Fruit fly (Drosophila melanogaster) whole organism, adult: ENCODE data around the gene Piezo.

ENCODE experiments used
- CG11617 ChIP-seq: fragments of 200-800 bp; sonication (Bioruptor generic); optimal IDR thresholded peaks from 2 replicates; lab custom pipeline; 2017; ENCODE audit warnings: mild to moderate bottlenecking, missing biosample characterization, missing genetic modification reagents, missing genetic modification characterization
- CG12768 ChIP-seq: fragments of 200-800 bp; sonication (Bioruptor generic); optimal IDR thresholded peaks from 2 replicates; lab custom pipeline; 2017; ENCODE audit warnings: missing biosample characterization, missing genetic modification characterization, mild to moderate bottlenecking, moderate library complexity, missing genetic modification reagents
- CG14711 ChIP-seq: fragments of 200-800 bp; sonication (Bioruptor generic); optimal IDR thresholded peaks from 2 replicates; lab custom pipeline; 2018; ENCODE audit warnings: missing biosample characterization, mild to moderate bottlenecking, missing genetic modification characterization, moderate library complexity
- CG1620 ChIP-seq: fragments of 200-800 bp; sonication (Bioruptor generic); optimal IDR thresholded peaks from 2 replicates; lab custom pipeline; 2016; ENCODE audit warnings: missing biosample characterization, missing genetic modification characterization
- CG33017 ChIP-seq: fragments of 200-800 bp; sonication (Bioruptor generic); optimal IDR thresholded peaks from 2 replicates; lab custom pipeline; 2018; ENCODE audit warnings: missing biosample characterization, mild to moderate bottlenecking, missing genetic modification characterization, moderate library complexity
- CG5204 ChIP-seq: fragments of 200-800 bp; sonication (Bioruptor generic); optimal IDR thresholded peaks from 2 replicates; lab custom pipeline; 2016; ENCODE audit warnings: missing biosample characterization, missing genetic modification characterization
- CG7045 ChIP-seq: fragments of 200-800 bp; sonication (Bioruptor generic); optimal IDR thresholded peaks from 2 replicates; lab custom pipeline; 2017; ENCODE audit warnings: missing biosample characterization, mild to moderate bottlenecking, missing genetic modification characterization
- CG7101 ChIP-seq: fragments of 200-800 bp; sonication (Bioruptor generic); optimal IDR thresholded peaks from 2 replicates; lab custom pipeline; 2018; ENCODE audit warnings: missing biosample characterization, mild to moderate bottlenecking, missing genetic modification characterization, moderate library complexity
- Clk ChIP-seq: fragments of 200-800 bp; sonication (Bioruptor generic); optimal IDR thresholded peaks from 2 replicates; lab custom pipeline; 2017; ENCODE audit warnings: missing biosample characterization, missing genetic modification characterization
- Crg-1 ChIP-seq: fragments of 200-800 bp; sonication (Bioruptor generic); optimal IDR thresholded peaks from 2 replicates; lab custom pipeline; 2016; ENCODE audit warnings: missing biosample characterization, missing genetic modification characterization
- Hr96 ChIP-seq: fragments of 200-800 bp; sonication (Bioruptor generic); optimal IDR thresholded peaks from 2 replicates; lab custom pipeline; 2016; ENCODE audit warnings: missing biosample characterization, missing genetic modification characterization
- Mnt ChIP-seq: fragments of 200-800 bp; sonication (Bioruptor generic); optimal IDR thresholded peaks from 2 replicates; lab custom pipeline; 2016; ENCODE audit warnings: missing biosample characterization, mild to moderate bottlenecking, missing genetic modification characterization
- bab1 ChIP-seq: fragments of 200-800 bp; sonication (Bioruptor generic); optimal IDR thresholded peaks from 3 replicates; lab custom pipeline; 2019; ENCODE audit warnings: missing biosample characterization, mild to moderate bottlenecking, missing genetic modification characterization, moderate library complexity
- cic ChIP-seq: fragments of 200-800 bp; sonication (Bioruptor generic); optimal IDR thresholded peaks from 2 replicates; lab custom pipeline; 2017; ENCODE audit warnings: missing biosample characterization, mild to moderate bottlenecking, missing genetic modification characterization, moderate library complexity
- cnc ChIP-seq, 2 experiments: fragments of >200 bp; optimal IDR thresholded peaks; 2 replicates each; lab custom pipeline; 2017
- kay ChIP-seq: fragments of 200-800 bp; sonication (Bioruptor generic); peaks from one replicate; lab custom pipeline; 2016; ENCODE audit warnings: missing biosample characterization, missing genetic modification characterization, borderline replicate concordance
- ovo ChIP-seq: fragments of 200-800 bp; sonication (Bioruptor generic); optimal IDR thresholded peaks from 2 replicates; lab custom pipeline; 2016; ENCODE audit warnings: missing biosample characterization, missing genetic modification characterization
- pad ChIP-seq: fragments of 200-800 bp; sonication (Bioruptor generic); optimal IDR thresholded peaks from 3 replicates; lab custom pipeline; 2017; ENCODE audit warnings: missing biosample characterization, missing genetic modification characterization, mild to moderate bottlenecking, moderate library complexity, missing genetic modification reagents
- tj ChIP-seq: fragments of 200-800 bp; sonication (Bioruptor generic); optimal IDR thresholded peaks from 3 replicates; lab custom pipeline; 2017; ENCODE audit warnings: missing biosample characterization, mild to moderate bottlenecking, missing genetic modification characterization, moderate library complexity
- toe ChIP-seq: fragments of 200-800 bp; sonication (Bioruptor generic); optimal IDR thresholded peaks from 2 replicates; lab custom pipeline; 2016; ENCODE audit warnings: missing biosample characterization, missing genetic modification characterization

Gene Piezo

dm6 chr2L:8162307-8163024, 407 bp upstream of the Piezo start, which contains the start of gene Acbp1:
Gene Acbp1 (minus strand): TSS chr2L:8162452.
- TF ChIP-seq Clk (peak; percentile 95), Mnt (GFP tag; lab: Kevin White, UChicago) (peak; percentile 92), toe (peak; percentile 97), CG14711 (tag; lab: Kevin White, UChicago) (peak; percentile 92), CG12768 (peak; percentile 98), CG11617 (GFP tag; lab: Kevin White, UChicago) (peak; percentile 100), bab1 (GFP tag; lab: Kevin White, UChicago) (peak; percentile 99), tj (GFP tag; lab: Kevin White, UChicago) (peak; percentile 90), Crg-1 (peak; percentile 87), kay (GFP tag; lab: Kevin White, UChicago) (peak; percentile 92), pad (GFP tag; lab: Kevin White, UChicago) (peak; percentile 87), Hr96 (GFP tag; lab: Kevin White, UChicago) (peak; percentile 95), CG7045 (GFP tag; lab: Kevin White, UChicago) (peak; percentile 98), cic (peak; percentile 91), CG5204 (GFP tag; lab: Kevin White, UChicago) (peak; percentile 95), cnc (optimal IDR thresholded peaks at IDR 0.05; lab: Kevin White, UChicago) (no peak), CG1620 (GFP tag; lab: Kevin White, UChicago) (peak; percentile 85), ovo (GFP tag; lab: Kevin White, UChicago) (peak; percentile 88), CG33017 (tag; lab: Kevin White, UChicago) (peak; percentile 99), CG7101 (tag; lab: Kevin White, UChicago) (peak; percentile 97)

- TF ChIP-seq Hr96 (GFP tag; lab: Kevin White, UChicago) (peak; percentile 34), cic (peak; percentile 88), CG14711 (tag; lab: Kevin White, UChicago) (no peak), CG12768 (peak; percentile 78), bab1 (GFP tag; lab: Kevin White, UChicago) (peak; percentile 33), ovo (GFP tag; lab: Kevin White, UChicago) (no peak), toe (peak; percentile 43), kay (GFP tag; lab: Kevin White, UChicago) (no peak), CG1620 (GFP tag; lab: Kevin White, UChicago) (no peak), CG33017 (tag; lab: Kevin White, UChicago) (peak; percentile 61), Clk (no peak), tj (GFP tag; lab: Kevin White, UChicago) (peak; percentile 58), Mnt (GFP tag; lab: Kevin White, UChicago) (peak; percentile 40), CG7101 (tag; lab: Kevin White, UChicago) (peak; percentile 38), CG11617 (GFP tag; lab: Kevin White, UChicago) (peak; percentile 51), CG7045 (GFP tag; lab: Kevin White, UChicago) (peak; percentile 70), CG5204 (GFP tag; lab: Kevin White, UChicago) (peak; percentile 33), cnc (optimal IDR thresholded peaks at IDR 0.05; lab: Kevin White, UChicago) (no peak), Crg-1 (peak; percentile 43), pad (GFP tag; lab: Kevin White, UChicago) (peak; percentile 25)
These were observed 804 bp downstream of the Piezo start for dm6 chr2L:8163588-8164166.

- TF ChIP-seq cnc (optimal IDR thresholded peaks at IDR 0.05; lab: Kevin White, UChicago): no peak
- TF ChIP-seq ovo (GFP tag; lab: Kevin White, UChicago): no peak
- no peak for TF ChIP-seq Hr96 (GFP tag; lab: Kevin White, UChicago)
- TF ChIP-seq CG14711 (tag; lab: Kevin White, UChicago): no peak
- TF ChIP-seq bab1 (GFP tag; lab: Kevin White, UChicago): no peak
- TF ChIP-seq CG12768: no peak
- no peak for TF ChIP-seq Clk
- TF ChIP-seq kay (GFP tag; lab: Kevin White, UChicago): peak; percentile 24
These were observed 1.3 kb downstream of the Piezo start for dm6 chr2L:8164219-8164618.

dm6 chr2L:8165800-8166576, 3.1 kb downstream of the Piezo start:
- TF ChIP-seq kay (GFP tag; lab: Kevin White, UChicago) (peak; percentile 19), CG7045 (GFP tag; lab: Kevin White, UChicago) (no peak)

- TF ChIP-seq Crg-1: no peak
- no peak for TF ChIP-seq Hr96 (GFP tag; lab: Kevin White, UChicago)
- no peak for TF ChIP-seq CG7045 (GFP tag; lab: Kevin White, UChicago)
- no peak for TF ChIP-seq tj (GFP tag; lab: Kevin White, UChicago)
- no peak for TF ChIP-seq cnc (optimal IDR thresholded peaks at IDR 0.05; lab: Kevin White, UChicago)
- TF ChIP-seq CG5204 (GFP tag; lab: Kevin White, UChicago): no peak
- TF ChIP-seq Mnt (GFP tag; lab: Kevin White, UChicago): no peak
- no peak for TF ChIP-seq cic
- no peak for TF ChIP-seq Clk
- TF ChIP-seq CG1620 (GFP tag; lab: Kevin White, UChicago): no peak
- TF ChIP-seq kay (GFP tag; lab: Kevin White, UChicago): no peak
- TF ChIP-seq CG12768: no peak
- no peak for TF ChIP-seq toe
- no peak for TF ChIP-seq pad (GFP tag; lab: Kevin White, UChicago)
- no peak for TF ChIP-seq bab1 (GFP tag; lab: Kevin White, UChicago)
- no peak for TF ChIP-seq CG11617 (GFP tag; lab: Kevin White, UChicago)
These were observed 5.2 kb downstream of the Piezo start for dm6 chr2L:8168075-8168474.
